Fruit fly (Drosophila melanogaster) Kc167 (cell line): Measurements from ENCODE around the gene CG13984.

ENCODE experiments used
- Myc ChIP-seq: fragments of >200 bp; optimal IDR thresholded peaks from 2 replicates; lab custom pipeline; 2017; ENCODE audit warnings: missing external identifiers
- Sin3A ChIP-seq: fragments of >200 bp; optimal IDR thresholded peaks from 2 replicates; lab custom pipeline; 2018; ENCODE audit warnings: missing external identifiers
- h ChIP-seq: fragments of >200 bp; optimal IDR thresholded peaks from 3 replicates; lab custom pipeline; 2018; ENCODE audit warnings: missing external identifiers
- insv ChIP-seq: fragments of >200 bp; optimal IDR thresholded peaks from 3 replicates; lab custom pipeline; 2018; ENCODE audit warnings: missing external identifiers
- psq ChIP-seq: fragments of >200 bp; optimal IDR thresholded peaks from 2 replicates; lab custom pipeline; 2017; ENCODE audit warnings: missing external identifiers
- ttk ChIP-seq: sonication (Bioruptor generic); optimal IDR thresholded peaks from 2 replicates; lab custom pipeline; 2017; ENCODE audit warnings: missing external identifiers

CG13984 gene

dm6 chr2L:6319068-6319467 is 10.4 kb downstream of the CG13984 start:
- no peak for TF ChIP-seq insv (lab: Kevin White, UChicago)
- TF ChIP-seq Sin3A: no peak
- no peak for TF ChIP-seq ttk (lab: Kevin White, UChicago)
- no peak for TF ChIP-seq Myc (lab: Kevin White, UChicago)
- no peak for TF ChIP-seq psq (lab: Kevin White, UChicago)
- no peak for TF ChIP-seq h

dm6 chr2L:6323536-6324385 is 15.1 kb downstream of the CG13984 start, which contains the start of gene PDZ-GEF:
Gene PDZ-GEF, plus strand, starts transcription at chr2L:6323767.
- no peak for TF ChIP-seq Myc (lab: Kevin White, UChicago)
- TF ChIP-seq Sin3A: no peak
- TF ChIP-seq h: no peak
- TF ChIP-seq ttk (lab: Kevin White, UChicago): no peak
- TF ChIP-seq psq (lab: Kevin White, UChicago): no peak

- TF ChIP-seq h: no peak
Observed at dm6 chr2L:6324386-6324744, 15.7 kb downstream of the CG13984 start.

- TF ChIP-seq Myc (lab: Kevin White, UChicago): no peak
- no peak for TF ChIP-seq h
- TF ChIP-seq ttk (lab: Kevin White, UChicago): no peak
- TF ChIP-seq Sin3A: no peak
- TF ChIP-seq psq (lab: Kevin White, UChicago): no peak
- TF ChIP-seq insv (lab: Kevin White, UChicago): no peak
Observed at dm6 chr2L:6337843-6338366, 29.3 kb downstream of the CG13984 start.

dm6 chr2L:6338367-6338975 is 29.9 kb downstream of the CG13984 start, which contains the start of the genes Pez and Cpr:
Gene Pez, minus strand, starts transcription at chr2L:6338671.
Gene Cpr, plus strand, starts transcription at chr2L:6338836.
- TF ChIP-seq Myc (lab: Kevin White, UChicago) (no peak), h (no peak), Sin3A (no peak), psq (lab: Kevin White, UChicago) (no peak), insv (lab: Kevin White, UChicago) (no peak), ttk (lab: Kevin White, UChicago) (no peak)

dm6 chr2L:6339010-6339897 is 30.6 kb downstream of the CG13984 start:
- no peak for TF ChIP-seq h
- TF ChIP-seq Myc (lab: Kevin White, UChicago): no peak
- TF ChIP-seq insv (lab: Kevin White, UChicago): no peak
- no peak for TF ChIP-seq ttk (lab: Kevin White, UChicago)
- no peak for TF ChIP-seq psq (lab: Kevin White, UChicago)
- TF ChIP-seq Sin3A: no peak

- TF ChIP-seq h (no peak), ttk (lab: Kevin White, UChicago) (no peak), insv (lab: Kevin White, UChicago) (no peak), Sin3A (no peak), psq (lab: Kevin White, UChicago) (no peak), Myc (lab: Kevin White, UChicago) (no peak)
Observed at dm6 chr2L:6340222-6340725, 31.7 kb downstream of the CG13984 start.

dm6 chr2L:6341246-6341645 is 32.6 kb downstream of the CG13984 start:
- TF ChIP-seq ttk (lab: Kevin White, UChicago) (no peak), h (no peak), Myc (lab: Kevin White, UChicago) (no peak), insv (lab: Kevin White, UChicago) (no peak), psq (lab: Kevin White, UChicago) (no peak), Sin3A (no peak)

- TF ChIP-seq Sin3A (no peak), psq (lab: Kevin White, UChicago) (no peak), insv (lab: Kevin White, UChicago) (no peak)
Observed at dm6 chr2L:6343084-6343873, 34.7 kb downstream of the CG13984 start.

dm6 chr2L:6348327-6348726 is 39.7 kb downstream of the CG13984 start, which contains the start of gene CG9497:
Gene CG9497, minus strand, starts transcription at chr2L:6348427.
- TF ChIP-seq ttk (lab: Kevin White, UChicago) (no peak), psq (lab: Kevin White, UChicago) (no peak), insv (lab: Kevin White, UChicago) (no peak), Myc (lab: Kevin White, UChicago) (no peak), h (no peak), Sin3A (no peak)
